Fruit fly (Drosophila melanogaster): Measurements from ENCODE around the gene Hibch.

Gene Hibch

dm6 chr3R:15356645-15357431 is at the start of gene Hibch, which contains the start of gene Atg4b (continued):
- TF ChIP-seq Lim3 (GFP tag; IDR thresholded peaks at IDR 0.05) (0 out of 2 replicates have a peak, but pooled peaks have one; percentile 25), CG6854 (GFP tag; optimal IDR thresholded peaks at IDR 0.05) (peak; percentile 36), Aef1 (GFP tag; IDR thresholded peaks at IDR 0.05) (peak; percentile 80), hbn (GFP tag; IDR thresholded peaks at IDR 0.05; ENCODE audit: partially characterized antibody) (no peak), CG11560 (tag; IDR thresholded peaks at IDR 0.05) (peak; percentile 49; the same call in 2 of the 3 replicates), CG2875 (GFP tag; optimal IDR thresholded peaks at IDR 0.05) (no peak), CG2889 (GFP tag; IDR thresholded peaks at IDR 0.05) (peak; percentile 60; the same call in 1 of the 3 replicates), tx (GFP tag; optimal IDR thresholded peaks at IDR 0.05) (peak; percentile 23), rib (GFP tag; IDR thresholded peaks at IDR 0.05) (peak; percentile 86), CG1792 (GFP tag; optimal IDR thresholded peaks at IDR 0.05) (no peak), ranshi (GFP tag; IDR thresholded peaks at IDR 0.05) (peak; percentile 77), Doc2 (GFP tag; IDR thresholded peaks at IDR 0.05) (no peak), NC2β (GFP tag; optimal IDR thresholded peaks at IDR 0.05) (no peak), cas (GFP tag; IDR thresholded peaks at IDR 0.05) (peak; percentile 69; the same call in 1 of the 2 replicates), jumu (GFP tag; optimal IDR thresholded peaks at IDR 0.05) (peak; percentile 34), CG4404 (GFP tag; IDR thresholded peaks at IDR 0.05) (peak; percentile 87), disco-r (GFP tag; optimal IDR thresholded peaks at IDR 0.05) (no peak), sqz (GFP tag; optimal IDR thresholded peaks at IDR 0.05) (no peak), lola (GFP tag; optimal IDR thresholded peaks at IDR 0.05) (peak in 1 of 3 experiments; percentile 86), knrl (GFP tag; IDR thresholded peaks at IDR 0.05; ENCODE audit: partially characterized antibody) (0 out of 3 replicates have a peak, but pooled peaks have one; percentile 20), CG8924 (tag; optimal IDR thresholded peaks at IDR 0.05) (peak; percentile 91), CG15479 (GFP tag; optimal IDR thresholded peaks at IDR 0.05) (peak; percentile 62), Nf-YC (tag; optimal IDR thresholded peaks at IDR 0.05) (peak; percentile 87), CG18476 (GFP tag; optimal IDR thresholded peaks at IDR 0.05) (peak; percentile 64), crol (GFP tag; IDR thresholded peaks at IDR 0.05) (no peak), seq (GFP tag; IDR thresholded peaks at IDR 0.05) (peak; percentile 68), Hey (tag; optimal IDR thresholded peaks at IDR 0.05) (peak; percentile 31), wek (GFP tag; optimal IDR thresholded peaks at IDR 0.05) (peak; percentile 79), CG12769 (tag; optimal IDR thresholded peaks at IDR 0.05) (no peak), Gug (GFP tag; IDR thresholded peaks at IDR 0.05) (peak; percentile 81), CG1529 (GFP tag; optimal IDR thresholded peaks at IDR 0.05) (no peak), tll (GFP tag; optimal IDR thresholded peaks at IDR 0.05) (peak in 1 of 2 experiments; percentile 10), nerfin-2 (GFP tag; IDR thresholded peaks at IDR 0.05; ENCODE audit: partially characterized antibody) (no peak), cwo (GFP tag; optimal IDR thresholded peaks at IDR 0.05) (peak; percentile 79), Med (GFP tag) (peak; percentile 70), CG10267 (tag; optimal IDR thresholded peaks at IDR 0.05) (peak; percentile 81), CG30403 (GFP tag; optimal IDR thresholded peaks at IDR 0.05) (peak; percentile 91), CG1602 (GFP tag; optimal IDR thresholded peaks at IDR 0.05) (peak; percentile 82), CG12155 (GFP tag; optimal IDR thresholded peaks at IDR 0.05) (peak; percentile 82), her (GFP tag; optimal IDR thresholded peaks at IDR 0.05) (no peak), HmgD (GFP tag; optimal IDR thresholded peaks at IDR 0.05) (no peak), Fer3 (tag; optimal IDR thresholded peaks at IDR 0.05) (peak; percentile 87), slp2 (GFP tag; optimal IDR thresholded peaks at IDR 0.05) (no peak), row (GFP tag; IDR thresholded peaks at IDR 0.05) (peak; percentile 97), CG8089 (GFP tag; optimal IDR thresholded peaks at IDR 0.05) (no peak), CG16863 (GFP tag; optimal IDR thresholded peaks at IDR 0.05) (peak; percentile 0), Optix (GFP tag; IDR thresholded peaks at IDR 0.05) (no peak), fru (optimal IDR thresholded peaks at IDR 0.05) (no peak), CG9437 (GFP tag; optimal IDR thresholded peaks at IDR 0.05) (peak; percentile 72)
